Worm (Caenorhabditis elegans) whole organism, late embryonic: ENCODE measurements around the gene R12A1.3.

Source experiments
- ceh-30 ChIP-seq: fragments of 150-350 bp; optimal IDR thresholded peaks from 2 replicates; lab custom pipeline; 2014; ENCODE audit warnings: missing biosample characterization, missing genetic modification characterization
- dve-1 ChIP-seq: sonication (generic microtip); optimal IDR thresholded peaks from 2 replicates; lab custom pipeline; 2017; ENCODE audit warnings: antibody characterized with exemption, mild to moderate bottlenecking, missing genetic modification characterization, missing compliant biosample characterization
- elt-2 ChIP-seq: sonication (generic microtip); optimal IDR thresholded peaks from 2 replicates; lab custom pipeline; 2016; ENCODE audit warnings: missing genetic modification reagents, missing genetic modification characterization, missing compliant biosample characterization
- gmeb-2 ChIP-seq: sonication (generic microtip); optimal IDR thresholded peaks from 2 replicates; lab custom pipeline; 2016; ENCODE audit warnings: missing genetic modification characterization, inconsistent platforms, missing compliant biosample characterization
- hlh-30 ChIP-seq: sonication (generic microtip); optimal IDR thresholded peaks from 2 replicates; lab custom pipeline; 2017; ENCODE audit warnings: antibody characterized with exemption, missing genetic modification characterization, missing compliant biosample characterization; ENCODE audit not compliant: insufficient read depth
- nhr-11 ChIP-seq: fragments of 150-350 bp; optimal IDR thresholded peaks from 2 replicates; lab custom pipeline; 2014; ENCODE audit warnings: missing biosample characterization, missing genetic modification characterization

DNA sequence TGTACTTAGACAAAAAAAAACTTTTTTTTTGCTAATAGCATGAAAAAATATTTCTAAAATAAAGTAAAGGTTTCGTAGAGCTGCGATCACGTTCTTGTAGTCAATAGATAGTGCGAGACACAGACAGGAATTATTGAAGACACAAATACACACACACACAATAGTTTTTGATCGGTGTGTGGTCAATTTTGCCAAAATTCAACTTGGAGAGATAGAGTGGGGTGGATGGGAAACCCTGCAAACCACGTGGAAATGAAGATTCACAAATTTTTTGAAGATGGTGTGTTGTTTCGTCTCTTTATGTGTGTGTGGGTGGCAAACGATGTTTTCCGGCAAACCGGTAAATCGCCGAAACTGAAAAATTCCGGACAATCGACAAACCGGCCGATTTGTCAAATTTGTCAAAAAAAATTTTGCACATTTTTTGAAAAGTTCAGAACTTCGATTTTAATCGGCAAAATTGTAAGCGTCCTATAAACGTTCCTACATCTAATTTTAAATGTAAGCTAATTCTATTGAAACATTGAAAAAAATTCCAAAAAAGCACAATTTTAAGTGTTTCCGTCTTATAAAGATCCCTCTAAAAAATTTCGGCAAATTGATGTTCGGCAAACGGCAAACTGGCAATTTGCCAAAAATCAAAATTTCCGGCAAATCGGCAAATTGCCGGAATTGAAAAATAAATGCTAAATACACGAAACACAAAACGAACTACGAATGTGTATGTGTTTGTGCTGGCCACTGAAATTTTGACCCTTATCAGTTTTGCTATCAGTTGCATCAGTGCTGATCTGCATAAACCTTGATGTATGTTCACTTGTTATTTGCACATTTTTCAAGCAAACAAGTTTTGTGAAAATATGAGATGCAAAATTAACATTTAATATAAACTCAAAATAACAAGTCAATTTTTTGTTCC is 7.2 kb upstream of the R12A1.3 start:
- no peak for TF ChIP-seq nhr-11 (tag; lab: Kevin White, UChicago)
- no peak for TF ChIP-seq dve-1
- peak; percentile 75 for TF ChIP-seq elt-2 (tag; lab: Kevin White, UChicago)
- TF ChIP-seq ceh-30 (tag; lab: Kevin White, UChicago) = no peak
- no peak for TF ChIP-seq hlh-30
- TF ChIP-seq gmeb-2 (tag; lab: Kevin White, UChicago) = no peak
